Worm (Caenorhabditis elegans) whole organism, late embryonic: ENCODE measurements around the gene tbb-4.

Experiments used
- ceh-31 ChIP-seq: sonication (generic microtip); optimal IDR thresholded peaks from 2 replicates; lab custom pipeline; 2016; ENCODE audit warnings: missing genetic modification characterization, missing compliant biosample characterization
- fkh-10 ChIP-seq: fragments of 150-350 bp; optimal IDR thresholded peaks from 2 replicates; lab custom pipeline; 2014; ENCODE audit warnings: missing biosample characterization, missing genetic modification reagents, missing genetic modification characterization
- pha-4 ChIP-seq: fragments of 150-350 bp; optimal IDR thresholded peaks from 2 replicates; lab custom pipeline; 2018; ENCODE audit warnings: missing biosample characterization, missing genetic modification reagents, missing genetic modification characterization

- TF ChIP-seq ceh-31 (tag; lab: Kevin White, UChicago) (no peak), pha-4 (tag; lab: Kevin White, UChicago) (no peak), fkh-10 (GFP tag; lab: Kevin White, UChicago) (no peak)
Observed at ce11 chrX:9402464-9402863, 34.2 kb downstream of the tbb-4 start.
